Worm (Caenorhabditis elegans): Measurements from ENCODE around the gene txt-12.

- TF ChIP-seq nhr-77 (tag; optimal IDR thresholded peaks at IDR 0.05) (no peak), nhr-237 (tag; optimal IDR thresholded peaks at IDR 0.05) (no peak), elt-1 (tag; optimal IDR thresholded peaks at IDR 0.05) (no peak), ama-1 (optimal IDR thresholded peaks at IDR 0.05) (no peak), ZK546.5 (tag; optimal IDR thresholded peaks at IDR 0.05) (no peak), egl-27 (tag; optimal IDR thresholded peaks at IDR 0.05) (no peak)
Observed at ce11 chrV:15127413-15127812, 34.6 kb downstream of the txt-12 start, which contains the start of gene srj-27.

Measured in whole organism, L2 larva.